Worm (Caenorhabditis elegans): ENCODE data around the gene oac-49.

DNA sequence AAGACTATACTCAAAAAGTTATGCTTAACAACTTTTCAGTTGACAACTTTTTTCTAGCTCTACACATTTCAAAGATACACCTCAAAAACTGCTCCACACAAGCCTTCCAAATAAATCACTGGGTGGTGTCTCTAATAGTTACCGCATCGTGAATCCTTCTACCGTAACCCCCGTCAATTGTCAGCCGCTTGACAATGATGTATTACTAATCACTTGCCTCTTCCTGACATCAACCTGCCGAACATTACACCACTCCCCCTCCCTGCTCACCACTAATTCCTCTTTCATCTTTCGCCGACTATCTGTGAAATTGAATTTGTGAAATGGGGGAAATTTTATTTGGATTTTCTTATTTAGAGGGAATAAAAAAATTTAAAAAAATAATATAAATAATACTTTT lies 36.1 kb upstream of the oac-49 start:
- TF ChIP-seq W03F9.2 (tag; optimal IDR thresholded peaks at IDR 0.05), result no peak
- no peak for TF ChIP-seq dao-5 (tag; optimal IDR thresholded peaks at IDR 0.05)
- no peak for TF ChIP-seq him-1 (tag; optimal IDR thresholded peaks at IDR 0.05)
